Worm (Caenorhabditis elegans): Measurements from ENCODE around the gene gid-7.

DNA sequence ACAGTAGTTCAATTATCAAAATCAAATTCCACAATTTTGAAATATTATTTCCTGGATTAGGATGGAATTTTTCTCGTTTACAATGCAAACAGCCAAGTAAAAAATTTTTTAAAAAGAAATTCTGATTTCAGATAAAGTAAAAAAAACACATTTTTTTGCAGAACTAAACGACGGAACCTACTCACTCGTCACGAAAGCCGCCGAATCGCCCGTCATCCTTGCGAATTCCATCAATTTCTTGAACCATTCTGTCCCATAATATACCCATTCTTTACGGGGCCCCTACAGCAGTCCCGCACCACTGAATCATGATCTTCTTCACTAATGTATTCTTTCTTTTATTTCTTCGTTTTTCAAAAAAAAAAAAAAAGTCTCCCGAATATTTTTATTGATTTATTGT lies 44.7 kb downstream of the gid-7 start:
- TF ChIP-seq mab-5 (tag; optimal IDR thresholded peaks at IDR 0.05): no peak
- no peak for TF ChIP-seq ZK546.5 (tag; optimal IDR thresholded peaks at IDR 0.05)

All from whole organism, L2 larva.